Fruit fly (Drosophila melanogaster): ENCODE measurements around the gene nyo.
A peak's percentile ranks its signal among the peaks of the same experiment; 100 is the strongest.

The nyo gene

dm6 chr3R:31608438-31609188 is 65.8 kb downstream of the nyo start (continued):
- TF ChIP-seq ssp (GFP tag; IDR thresholded peaks at IDR 0.05), result no peak
- TF ChIP-seq gro (GFP tag; optimal IDR thresholded peaks at IDR 0.05), result no peak
- no peak for TF ChIP-seq chm (GFP tag; IDR thresholded peaks at IDR 0.05)
- TF ChIP-seq sr (GFP tag; IDR thresholded peaks at IDR 0.05), result no peak
- TF ChIP-seq Gug (GFP tag; IDR thresholded peaks at IDR 0.05), result no peak
- no peak for TF ChIP-seq sisA (GFP tag; IDR thresholded peaks at IDR 0.05)
- TF ChIP-seq CG6689 (GFP tag; IDR thresholded peaks at IDR 0.05), result no peak
- no peak for TF ChIP-seq CG17328 (GFP tag; IDR thresholded peaks at IDR 0.05)
- TF ChIP-seq CG14050 (GFP tag; IDR thresholded peaks at IDR 0.05), result no peak
- peak; percentile 17 for TF ChIP-seq Deaf1 (tag; optimal IDR thresholded peaks at IDR 0.05)
- TF ChIP-seq CG6654 (GFP tag; optimal IDR thresholded peaks at IDR 0.05), result no peak
- TF ChIP-seq CG4617 (GFP tag; optimal IDR thresholded peaks at IDR 0.05; ENCODE audit: borderline replicate concordance), result no peak
- TF ChIP-seq Sox100B (GFP tag; optimal IDR thresholded peaks at IDR 0.05), result no peak
- no peak for TF ChIP-seq gem (tag; optimal IDR thresholded peaks at IDR 0.05)
- TF ChIP-seq CG6683 (GFP tag; optimal IDR thresholded peaks at IDR 0.05), result no peak
- no peak for TF ChIP-seq aop (GFP tag; IDR thresholded peaks at IDR 0.05)
- no peak for TF ChIP-seq Dref (GFP tag; IDR thresholded peaks at IDR 0.05)
- TF ChIP-seq CG18599 (GFP tag; optimal IDR thresholded peaks at IDR 0.05), result peak; percentile 31
- no peak for TF ChIP-seq pum (GFP tag; optimal IDR thresholded peaks at IDR 0.05)
- TF ChIP-seq ranshi (GFP tag; IDR thresholded peaks at IDR 0.05), result no peak
- TF ChIP-seq nom (GFP tag; optimal IDR thresholded peaks at IDR 0.05), result no peak
- no peak for TF ChIP-seq Hr39 (optimal IDR thresholded peaks at IDR 0.05)
- no peak for TF ChIP-seq al (GFP tag; IDR thresholded peaks at IDR 0.05)
- no peak for TF ChIP-seq CG5953 (GFP tag; IDR thresholded peaks at IDR 0.05)
- no peak for TF ChIP-seq CG12744 (GFP tag; optimal IDR thresholded peaks at IDR 0.05)
- TF ChIP-seq CG1233 (GFP tag; optimal IDR thresholded peaks at IDR 0.05), result no peak
- TF ChIP-seq trh (GFP tag; optimal IDR thresholded peaks at IDR 0.05), result no peak
- no peak for TF ChIP-seq CG11723 (GFP tag; optimal IDR thresholded peaks at IDR 0.05)
- TF ChIP-seq tap (tag; optimal IDR thresholded peaks at IDR 0.05), result no peak
- TF ChIP-seq CG12219 (GFP tag; optimal IDR thresholded peaks at IDR 0.05), result no peak
- no peak for TF ChIP-seq rib (GFP tag; IDR thresholded peaks at IDR 0.05)
- no peak for TF ChIP-seq CG43689 (GFP tag; IDR thresholded peaks at IDR 0.05)
- no peak for TF ChIP-seq CG18764 (GFP tag; optimal IDR thresholded peaks at IDR 0.05)
- TF ChIP-seq CG8089 (GFP tag; optimal IDR thresholded peaks at IDR 0.05), result no peak
- no peak for TF ChIP-seq dan (GFP tag; IDR thresholded peaks at IDR 0.05)
- no peak for TF ChIP-seq CG32772 (GFP tag; IDR thresholded peaks at IDR 0.05)
- peak; percentile 45 for TF ChIP-seq Hmr (GFP tag; optimal IDR thresholded peaks at IDR 0.05)
- peak; percentile 9 for TF ChIP-seq CG12659 (GFP tag; optimal IDR thresholded peaks at IDR 0.05)
- no peak for TF ChIP-seq CG8944 (GFP tag; optimal IDR thresholded peaks at IDR 0.05)
- TF ChIP-seq eve (GFP tag; optimal IDR thresholded peaks at IDR 0.05), result peak in 1 of 2 experiments; percentile 70
- peak; percentile 42 for TF ChIP-seq CG9437 (GFP tag; optimal IDR thresholded peaks at IDR 0.05)
- no peak for TF ChIP-seq Hr3 (GFP tag; optimal IDR thresholded peaks at IDR 0.05)
- TF ChIP-seq Myb (GFP tag; optimal IDR thresholded peaks at IDR 0.05), result no peak
- no peak for TF ChIP-seq gt (GFP tag; IDR thresholded peaks at IDR 0.05)
- TF ChIP-seq MTF-1 (GFP tag; optimal IDR thresholded peaks at IDR 0.05; ENCODE audit: borderline replicate concordance), result no peak
- no peak for TF ChIP-seq otp (GFP tag; IDR thresholded peaks at IDR 0.05)
- no peak for TF ChIP-seq tll (GFP tag; optimal IDR thresholded peaks at IDR 0.05)
- no peak for TF ChIP-seq her (GFP tag; optimal IDR thresholded peaks at IDR 0.05)
- no peak for TF ChIP-seq D19A (tag; optimal IDR thresholded peaks at IDR 0.05)
- TF ChIP-seq scrt (GFP tag; optimal IDR thresholded peaks at IDR 0.05), result peak; percentile 45
- peak in 1 of 3 experiments; percentile 86 for TF ChIP-seq Stat92E (GFP tag; optimal IDR thresholded peaks at IDR 0.05)

Data from whole organism, embryonic.